Fruit fly (Drosophila melanogaster) whole organism, prepupa: Measurements from ENCODE around the gene CG9760.
A peak's percentile ranks its signal among the peaks of the same experiment; 100 is the strongest.

Experiments used
- Blimp-1 ChIP-seq: fragments of 200-800 bp; sonication (Bioruptor generic); optimal IDR thresholded peaks from 3 replicates; lab custom pipeline; 2017; ENCODE audit warnings: missing biosample characterization, missing genetic modification characterization, mild to moderate bottlenecking, moderate library complexity, missing genetic modification reagents
- CG10669 ChIP-seq: fragments of 200-800 bp; sonication (Bioruptor generic); optimal IDR thresholded peaks from 3 replicates; lab custom pipeline; 2018; ENCODE audit warnings: missing biosample characterization, mild to moderate bottlenecking, missing genetic modification characterization, moderate library complexity
- CG11294 ChIP-seq: fragments of 200-800 bp; sonication (Bioruptor generic); IDR thresholded peaks from 2 replicates; pipeline ENCODE4 v1.3.6; 2022; ENCODE audit warnings: missing biosample characterization, missing genetic modification characterization
- CG11762 ChIP-seq: fragments of 200-800 bp; sonication (Bioruptor generic); optimal IDR thresholded peaks from 3 replicates; lab custom pipeline; 2016; ENCODE audit warnings: missing biosample characterization, missing genetic modification characterization; ENCODE audit not compliant: insufficient read depth
- CG11902 ChIP-seq: fragments of 200-800 bp; sonication (Bioruptor generic); optimal IDR thresholded peaks from 3 replicates; lab custom pipeline; 2016; ENCODE audit warnings: missing biosample characterization, missing genetic modification characterization
- CG1621 ChIP-seq: fragments of 200-800 bp; sonication (Bioruptor generic); optimal IDR thresholded peaks from 3 replicates; lab custom pipeline; 2018; ENCODE audit warnings: missing biosample characterization, mild to moderate bottlenecking, missing genetic modification characterization
- CG3032 ChIP-seq: fragments of 200-800 bp; optimal IDR thresholded peaks from 2 replicates; lab custom pipeline; 2019; ENCODE audit warnings: missing biosample characterization, mild to moderate bottlenecking, missing genetic modification characterization, moderate library complexity
- CG31627 ChIP-seq: fragments of 200-800 bp; sonication (Bioruptor generic); optimal IDR thresholded peaks from 3 replicates; lab custom pipeline; 2016; ENCODE audit warnings: missing biosample characterization, missing genetic modification characterization
- CG34406 ChIP-seq: fragments of 200-800 bp; sonication (Bioruptor generic); optimal IDR thresholded peaks from 3 replicates; lab custom pipeline; 2016; ENCODE audit warnings: missing biosample characterization, missing genetic modification characterization
- CG3919 ChIP-seq: fragments of 200-800 bp; sonication (Bioruptor generic); optimal IDR thresholded peaks from 3 replicates; lab custom pipeline; 2016; ENCODE audit warnings: missing biosample characterization, missing genetic modification characterization
- CG4318 ChIP-seq: fragments of 200-800 bp; sonication (Bioruptor generic); optimal IDR thresholded peaks from 3 replicates; lab custom pipeline; 2017; ENCODE audit warnings: missing biosample characterization, mild to moderate bottlenecking, missing genetic modification characterization
- CG6163 ChIP-seq: fragments of 200-800 bp; sonication (Bioruptor generic); IDR thresholded peaks from 3 replicates; pipeline ENCODE4 v1.3.6; 2022; ENCODE audit warnings: missing biosample characterization, missing genetic modification characterization
- CG6276 ChIP-seq: fragments of 200-800 bp; sonication (Bioruptor generic); optimal IDR thresholded peaks from 2 replicates; lab custom pipeline; 2017; ENCODE audit warnings: missing biosample characterization, mild to moderate bottlenecking, missing genetic modification characterization
- CG8119 ChIP-seq: fragments of 200-800 bp; sonication (Bioruptor generic); IDR thresholded peaks from 3 replicates; pipeline ENCODE4 v1.3.6; 2022; ENCODE audit warnings: missing biosample characterization, missing genetic modification characterization
- CG8632 ChIP-seq: fragments of 200-800 bp; sonication (Bioruptor generic); optimal IDR thresholded peaks from 3 replicates; lab custom pipeline; 2016; ENCODE audit warnings: missing biosample characterization, missing genetic modification characterization
- CG9139 ChIP-seq: fragments of 200-800 bp; sonication (Bioruptor generic); optimal IDR thresholded peaks from 3 replicates; lab custom pipeline; 2017; ENCODE audit warnings: missing biosample characterization, mild to moderate bottlenecking, missing genetic modification characterization
- Eip75B ChIP-seq: fragments of 200-800 bp; sonication (Bioruptor generic); optimal IDR thresholded peaks from 3 replicates; lab custom pipeline; 2016; ENCODE audit warnings: missing biosample characterization, missing genetic modification characterization
- Eip78C ChIP-seq: fragments of 200-800 bp; sonication (Bioruptor generic); peaks from one replicate; lab custom pipeline; 2016; ENCODE audit warnings: missing biosample characterization, missing genetic modification characterization
- Eip93F ChIP-seq: fragments of 200-800 bp; sonication (Bioruptor generic); optimal IDR thresholded peaks from 2 replicates; lab custom pipeline; 2016; ENCODE audit warnings: missing biosample characterization, mild to moderate bottlenecking, missing genetic modification characterization
- Ets21C ChIP-seq: fragments of 200-800 bp; sonication (Bioruptor generic); optimal IDR thresholded peaks from 3 replicates; lab custom pipeline; 2016; ENCODE audit warnings: missing biosample characterization, missing genetic modification characterization
- Gug ChIP-seq: fragments of 200-800 bp; sonication (Bioruptor generic); IDR thresholded peaks from 2 replicates; pipeline ENCODE4 v1.3.6; 2022; ENCODE audit warnings: missing biosample characterization, missing genetic modification characterization
- Hr38 ChIP-seq: sonication (Bioruptor generic); optimal IDR thresholded peaks from 2 replicates; lab custom pipeline; 2016; ENCODE audit warnings: missing biosample characterization, missing genetic modification characterization
- Hr39 ChIP-seq: fragments of 200-800 bp; sonication (Bioruptor generic); optimal IDR thresholded peaks from 2 replicates; lab custom pipeline; 2016; ENCODE audit warnings: missing biosample characterization, missing genetic modification characterization
- Hr4 ChIP-seq: fragments of 200-800 bp; sonication (Bioruptor generic); optimal IDR thresholded peaks from 3 replicates; lab custom pipeline; 2016; ENCODE audit warnings: missing biosample characterization, missing genetic modification characterization
- Lpt ChIP-seq: fragments of 200-800 bp; sonication (Bioruptor generic); optimal IDR thresholded peaks from 3 replicates; lab custom pipeline; 2016; ENCODE audit warnings: missing biosample characterization, missing genetic modification characterization
- Met ChIP-seq: fragments of 200-800 bp; sonication (Bioruptor generic); optimal IDR thresholded peaks from 3 replicates; lab custom pipeline; 2016; ENCODE audit warnings: missing biosample characterization, missing genetic modification characterization
- OdsH ChIP-seq: fragments of 200-800 bp; sonication (Bioruptor generic); optimal IDR thresholded peaks from 3 replicates; lab custom pipeline; 2016; ENCODE audit warnings: missing biosample characterization, missing genetic modification characterization
- Sox102F ChIP-seq: fragments of 200-800 bp; sonication (Bioruptor generic); optimal IDR thresholded peaks from 2 replicates; lab custom pipeline; 2016; ENCODE audit warnings: missing biosample characterization, mild to moderate bottlenecking, missing genetic modification characterization
- Sox14 ChIP-seq: fragments of 200-800 bp; sonication (Bioruptor generic); optimal IDR thresholded peaks from 3 replicates; lab custom pipeline; 2016; ENCODE audit warnings: missing biosample characterization, missing genetic modification characterization
- achi ChIP-seq: fragments of 200-800 bp; sonication (Bioruptor generic); optimal IDR thresholded peaks from 3 replicates; lab custom pipeline; 2016; ENCODE audit warnings: missing biosample characterization, missing genetic modification characterization
- acj6 ChIP-seq: fragments of 200-800 bp; sonication (Bioruptor generic); optimal IDR thresholded peaks from 3 replicates; lab custom pipeline; 2016; ENCODE audit warnings: missing biosample characterization, missing genetic modification characterization
- dsx ChIP-seq: fragments of 200-800 bp; optimal IDR thresholded peaks from 3 replicates; lab custom pipeline; 2019; ENCODE audit warnings: missing biosample characterization, mild to moderate bottlenecking, missing genetic modification characterization, moderate library complexity; ENCODE audit not compliant: poor library complexity, severe bottlenecking
- eg ChIP-seq: fragments of 200-800 bp; sonication (Bioruptor generic); IDR thresholded peaks from 3 replicates; pipeline ENCODE4 v1.3.6; 2022; ENCODE audit warnings: missing biosample characterization, missing genetic modification characterization
- esn ChIP-seq: fragments of 200-800 bp; sonication (Bioruptor generic); optimal IDR thresholded peaks from 2 replicates; lab custom pipeline; 2016; ENCODE audit warnings: missing biosample characterization, mild to moderate bottlenecking, missing genetic modification characterization, moderate library complexity
- fd59A ChIP-seq: fragments of 200-800 bp; sonication (Bioruptor generic); optimal IDR thresholded peaks from 2 replicates; lab custom pipeline; 2017; ENCODE audit warnings: missing biosample characterization, mild to moderate bottlenecking, missing genetic modification characterization, missing genetic modification reagents
- fd85E ChIP-seq: fragments of 200-800 bp; sonication (Bioruptor generic); optimal IDR thresholded peaks from 3 replicates; lab custom pipeline; 2016; ENCODE audit warnings: missing biosample characterization, missing genetic modification characterization
- fkh ChIP-seq: fragments of 200-800 bp; sonication (Bioruptor generic); optimal IDR thresholded peaks from 3 replicates; lab custom pipeline; 2017; ENCODE audit warnings: missing biosample characterization, mild to moderate bottlenecking, missing genetic modification characterization, moderate library complexity
- net ChIP-seq: fragments of 200-800 bp; sonication (Bioruptor generic); optimal IDR thresholded peaks from 3 replicates; lab custom pipeline; 2016; ENCODE audit warnings: missing biosample characterization, missing genetic modification characterization
- pdm3 ChIP-seq: fragments of 200-800 bp; sonication (Bioruptor generic); optimal IDR thresholded peaks from 3 replicates; lab custom pipeline; 2016; ENCODE audit warnings: missing biosample characterization, missing genetic modification characterization
- salr ChIP-seq, 2 experiments: fragments of 200-800 bp; sonication (Bioruptor generic); optimal IDR thresholded peaks; 3 replicates each; lab custom pipeline; 2016 to 2018; ENCODE audit warnings: missing biosample characterization in 2 of 2, missing genetic modification characterization in 2 of 2, mild to moderate bottlenecking in 1 of 2
- ss ChIP-seq, 2 experiments: fragments of 200-800 bp; sonication (Bioruptor generic); optimal IDR thresholded peaks; 2 replicates in 1 of 2; 3 replicates in 1 of 2; lab custom pipeline; 2017 to 2018; ENCODE audit warnings: mild to moderate bottlenecking in 2 of 2, missing biosample characterization in 2 of 2, missing genetic modification characterization in 2 of 2, moderate library complexity in 1 of 2
- svp ChIP-seq: fragments of 200-800 bp; sonication (Bioruptor generic); peaks from one replicate; lab custom pipeline; 2016; ENCODE audit warnings: missing biosample characterization, missing genetic modification characterization

The CG9760 gene

DNA sequence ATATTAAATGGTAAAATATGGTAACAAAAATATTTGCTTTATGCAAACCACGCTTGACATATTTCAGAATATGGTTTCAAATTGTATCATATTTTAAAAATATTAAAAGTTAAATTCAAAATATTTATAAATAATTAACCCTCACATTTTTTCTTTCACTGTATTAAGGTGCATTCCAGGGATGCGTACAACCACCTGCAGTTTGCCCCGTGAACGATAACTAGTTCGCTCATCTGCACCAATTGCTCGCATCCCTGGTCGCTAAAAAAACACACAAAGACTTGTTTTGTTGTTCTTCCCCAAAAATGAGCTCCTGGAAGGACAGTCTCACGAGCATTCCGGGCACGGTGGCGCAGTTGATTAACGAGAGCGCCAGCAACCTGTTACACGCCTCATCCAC lies 31.6 kb downstream of the CG9760 start, which contains the start of gene DEF8 (continued):
- TF ChIP-seq esn (GFP tag; lab: Kevin White, UChicago): peak; percentile 74
- peak; percentile 69 for TF ChIP-seq CG10669 (GFP tag; lab: Kevin White, UChicago)
- peak; percentile 82 for TF ChIP-seq CG3919
- peak; percentile 58 for TF ChIP-seq CG4318 (GFP tag; lab: Kevin White, UChicago)
- no peak for TF ChIP-seq Sox102F (GFP tag; lab: Kevin White, UChicago)
- peak; percentile 48 for TF ChIP-seq dsx (GFP tag; lab: Kevin White, UChicago)
- TF ChIP-seq net (GFP tag; lab: Kevin White, UChicago): peak; percentile 73
- TF ChIP-seq Eip78C (GFP tag; lab: Kevin White, UChicago): peak; percentile 67
- peak; percentile 80 for TF ChIP-seq CG3032 (tag; lab: Kevin White, UChicago)
- peak; percentile 55 for TF ChIP-seq CG1621 (tag; lab: Kevin White, UChicago)
- no peak for TF ChIP-seq Hr38 (GFP tag; lab: Kevin White, UChicago)
- TF ChIP-seq CG6276: peak; percentile 69
- peak; percentile 74 for TF ChIP-seq OdsH
- peak; percentile 62 for TF ChIP-seq Hr39
- peak; percentile 33 for TF ChIP-seq Ets21C (GFP tag; lab: Kevin White, UChicago)
- peak; percentile 51 for TF ChIP-seq CG11294 (GFP tag; lab: Robert Waterston, UW)

DNA sequence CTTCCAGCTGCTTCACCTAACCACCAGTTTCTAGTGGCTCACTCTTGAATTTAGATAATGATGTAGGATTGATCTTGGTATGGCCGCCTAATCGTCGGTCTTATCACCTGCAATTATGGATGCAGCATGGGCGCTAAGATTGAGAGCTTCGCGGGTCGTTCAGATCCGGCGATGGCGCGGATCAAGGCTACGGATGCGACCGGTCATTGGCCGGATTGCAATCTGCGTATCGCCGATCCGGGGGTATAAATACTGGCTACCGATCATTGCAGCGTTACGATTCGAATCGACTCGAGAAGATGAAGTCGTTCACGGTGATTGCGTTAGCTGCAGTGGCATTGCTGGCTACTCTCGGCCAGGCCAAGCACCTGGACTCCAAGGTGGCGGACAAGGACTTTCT lies 34.4 kb downstream of the CG9760 start, which contains the start of gene Lsp2:
Lsp2 (plus strand) TSS at position 283 of the 400 bp plus-strand sequence.
- TF ChIP-seq pdm3: no peak
- peak; percentile 91 for TF ChIP-seq svp (GFP tag; lab: Kevin White, UChicago)
- TF ChIP-seq, all 60 proteins: peak for 1

DNA sequence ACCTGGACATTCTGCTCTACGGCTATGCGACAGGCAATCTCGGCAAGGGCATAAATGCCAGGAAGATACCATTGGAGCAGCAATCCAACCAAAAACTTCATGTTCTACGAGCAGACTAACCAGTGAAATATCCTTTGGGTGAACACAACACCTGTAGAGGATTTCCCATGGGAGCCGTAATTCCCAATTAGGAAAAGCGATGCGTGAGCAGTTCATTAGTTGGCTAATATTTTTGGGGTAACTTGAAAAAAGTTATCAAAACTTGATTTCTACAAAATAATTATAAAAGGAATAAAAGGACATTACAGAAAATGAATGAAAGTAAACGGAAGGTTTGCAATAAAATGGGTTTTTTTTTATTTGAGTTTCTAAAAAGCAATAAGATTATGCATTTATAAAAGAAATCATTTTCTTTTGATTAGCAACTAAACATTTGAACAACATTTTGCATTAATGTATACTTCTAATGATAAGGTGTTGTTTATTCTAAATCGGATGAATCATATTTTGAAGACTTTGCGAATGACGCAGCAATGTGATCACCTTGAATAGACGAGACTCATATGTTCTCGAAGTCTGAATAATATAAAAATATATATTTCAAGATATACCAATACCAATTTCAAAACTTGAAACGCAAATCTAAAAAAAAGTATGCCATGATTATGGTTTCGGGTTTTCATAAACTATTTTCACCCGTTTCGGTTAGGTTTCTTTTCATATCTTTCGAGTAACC lies 36.1 kb downstream of the CG9760 start, which contains the start of the genes Ir68b and CG34241:
Ir68b (minus strand) TSS at position 101 of the 736 bp plus-strand sequence.
CG34241 (plus strand) TSS at position 686 of the 736 bp plus-strand sequence.
- TF ChIP-seq CG6163 (GFP tag; lab: Robert Waterston, UW): no peak
- TF ChIP-seq fd85E (GFP tag; lab: Kevin White, UChicago): no peak
- no peak for TF ChIP-seq net (GFP tag; lab: Kevin White, UChicago)
- TF ChIP-seq CG3919: no peak
- TF ChIP-seq pdm3: no peak
- no peak for TF ChIP-seq CG11762
- no peak for TF ChIP-seq Hr4 (GFP tag; lab: Kevin White, UChicago)
- TF ChIP-seq, all 60 proteins: peak for 0

DNA sequence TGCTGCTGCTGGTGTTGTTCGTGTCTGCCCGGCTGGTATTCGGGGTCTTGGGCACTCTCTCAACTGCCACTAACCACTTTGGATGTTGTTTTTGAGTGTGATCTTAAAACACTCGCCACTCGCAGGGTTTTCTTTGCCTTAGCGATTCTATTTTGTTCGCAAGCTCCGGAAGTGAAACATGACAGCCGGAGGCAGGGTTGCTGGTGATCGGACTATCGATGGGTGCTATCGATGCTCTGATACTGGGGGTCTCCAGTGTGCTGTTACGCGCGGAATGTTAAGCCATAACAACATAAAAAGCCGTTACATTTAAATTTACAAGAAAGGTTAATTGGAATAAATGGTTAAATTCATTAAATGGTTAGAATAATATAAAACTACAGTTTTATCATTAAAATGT lies 38.6 kb downstream of the CG9760 start, which contains the start of gene yps:
yps (minus strand) TSS at position 176 of the 400 bp plus-strand sequence.
- TF ChIP-seq Eip93F (GFP tag; lab: Kevin White, UChicago): peak; percentile 0
- peak; percentile 55; the same call in 1 of the 2 replicates for TF ChIP-seq CG11294 (GFP tag; lab: Robert Waterston, UW)
- TF ChIP-seq net (GFP tag; lab: Kevin White, UChicago): peak; percentile 93
- TF ChIP-seq Hr39: peak; percentile 74
- TF ChIP-seq Blimp-1 (GFP tag; lab: Kevin White, UChicago): peak; percentile 77
- no peak for TF ChIP-seq Gug (GFP tag; lab: Robert Waterston, UW)
- TF ChIP-seq Sox14 (GFP tag; lab: Kevin White, UChicago): peak; percentile 67
- TF ChIP-seq acj6 (GFP tag; lab: Kevin White, UChicago): peak; percentile 83
- TF ChIP-seq CG11902 (GFP tag; lab: Kevin White, UChicago): no peak
- TF ChIP-seq CG10669 (GFP tag; lab: Kevin White, UChicago): peak; percentile 81
- no peak for TF ChIP-seq fd59A
- peak; percentile 90 for TF ChIP-seq Sox102F (GFP tag; lab: Kevin White, UChicago)
- TF ChIP-seq CG34406: peak; percentile 86
- TF ChIP-seq eg: peak; percentile 89
- peak; percentile 26; the same call in 1 of the 3 replicates for TF ChIP-seq CG8119 (GFP tag; lab: Robert Waterston, UW)
- peak; percentile 99 for TF ChIP-seq achi
- peak; percentile 76 for TF ChIP-seq CG8632 (GFP tag; lab: Kevin White, UChicago)
- peak; percentile 85 for TF ChIP-seq CG9139 (GFP tag; lab: Kevin White, UChicago)
- peak; percentile 86 for TF ChIP-seq fkh (GFP tag; lab: Kevin White, UChicago)
- peak; percentile 61 for TF ChIP-seq Ets21C (GFP tag; lab: Kevin White, UChicago)
- TF ChIP-seq svp (GFP tag; lab: Kevin White, UChicago): peak; percentile 87
- peak; percentile 54 for TF ChIP-seq dsx (GFP tag; lab: Kevin White, UChicago)
- TF ChIP-seq ss (GFP tag; optimal IDR thresholded peaks at IDR 0.05; lab: Kevin White, UChicago): peak; percentile 75 to 91
- peak in 1 of 2 experiments; percentile 90 for TF ChIP-seq salr (GFP tag; optimal IDR thresholded peaks at IDR 0.05; lab: Kevin White, UChicago)
- peak; percentile 91 for TF ChIP-seq Met (GFP tag; lab: Kevin White, UChicago)
- TF ChIP-seq CG4318 (GFP tag; lab: Kevin White, UChicago): no peak
- TF ChIP-seq Lpt (GFP tag; lab: Kevin White, UChicago): peak; percentile 4
- peak; percentile 84 for TF ChIP-seq CG31627 (GFP tag; lab: Kevin White, UChicago)
- peak; percentile 89 for TF ChIP-seq Eip75B (GFP tag; lab: Kevin White, UChicago)
- TF ChIP-seq OdsH: peak; percentile 78
- TF ChIP-seq esn (GFP tag; lab: Kevin White, UChicago): peak; percentile 94
